Fruit fly (Drosophila melanogaster) whole organism, embryonic: ENCODE results near the gene CG5665.

Source experiments
- Adf1 ChIP-seq: fragments of 200-800 bp; sonication (Bioruptor generic); IDR thresholded peaks from 2 replicates; pipeline ENCODE4 v1.3.6; 2022; ENCODE audit warnings: missing biosample characterization, missing genetic modification characterization
- Antp ChIP-seq: fragments of 200-800 bp; sonication (Bioruptor generic); optimal IDR thresholded peaks from 3 replicates; lab custom pipeline; 2016; ENCODE audit warnings: missing biosample characterization, missing genetic modification characterization
- BtbVII ChIP-seq: fragments of 200-800 bp; sonication (Bioruptor generic); optimal IDR thresholded peaks from 3 replicates; lab custom pipeline; 2017; ENCODE audit warnings: missing biosample characterization, mild to moderate bottlenecking, missing genetic modification characterization
- CG10462 ChIP-seq: fragments of 200-800 bp; sonication (Bioruptor generic); optimal IDR thresholded peaks from 2 replicates; lab custom pipeline; 2016; ENCODE audit warnings: missing biosample characterization, missing genetic modification characterization
- CG13296 ChIP-seq: fragments of 200-800 bp; sonication (Bioruptor generic); optimal IDR thresholded peaks from 3 replicates; lab custom pipeline; 2018; ENCODE audit warnings: missing biosample characterization, mild to moderate bottlenecking, missing genetic modification characterization
- CG14667 ChIP-seq: fragments of 200-800 bp; sonication (Bioruptor generic); IDR thresholded peaks from 2 replicates; pipeline ENCODE4 v1.3.6; 2022; ENCODE audit warnings: missing biosample characterization, missing genetic modification characterization
- CG14860 ChIP-seq: fragments of 200-800 bp; sonication (Bioruptor generic); IDR thresholded peaks from 3 replicates; pipeline ENCODE4 v1.3.6; 2022; ENCODE audit warnings: missing biosample characterization, missing genetic modification characterization; ENCODE audit not compliant: partially characterized antibody
- CG15601 ChIP-seq: fragments of 200-800 bp; sonication (Bioruptor generic); optimal IDR thresholded peaks from 3 replicates; lab custom pipeline; 2019; ENCODE audit warnings: missing biosample characterization, mild to moderate bottlenecking, missing genetic modification characterization, moderate library complexity
- CG16779 ChIP-seq: fragments of 200-800 bp; sonication (Bioruptor generic); IDR thresholded peaks from 2 replicates; pipeline ENCODE4 v1.3.6; 2022; ENCODE audit warnings: missing biosample characterization, missing genetic modification characterization
- CG17612 ChIP-seq: fragments of 200-800 bp; sonication (Bioruptor generic); IDR thresholded peaks from 2 replicates; pipeline ENCODE4 v1.3.6; 2022; ENCODE audit warnings: missing biosample characterization, missing genetic modification characterization
- CG18599 ChIP-seq: fragments of 200-800 bp; sonication (Bioruptor generic); optimal IDR thresholded peaks from 3 replicates; lab custom pipeline; 2017; ENCODE audit warnings: missing biosample characterization, missing genetic modification characterization, mild to moderate bottlenecking, moderate library complexity, missing genetic modification reagents
- CG2199 ChIP-seq: fragments of 200-800 bp; sonication (Bioruptor generic); IDR thresholded peaks from 3 replicates; pipeline ENCODE4 v1.3.6; 2022; ENCODE audit warnings: missing biosample characterization, missing genetic modification characterization
- CG31365 ChIP-seq: fragments of 200-800 bp; sonication (Bioruptor generic); optimal IDR thresholded peaks from 2 replicates; lab custom pipeline; 2018; ENCODE audit warnings: missing biosample characterization, mild to moderate bottlenecking, missing genetic modification characterization
- CG33557 ChIP-seq: fragments of 200-800 bp; sonication (Bioruptor generic); optimal IDR thresholded peaks from 2 replicates; lab custom pipeline; 2019; ENCODE audit warnings: missing biosample characterization, mild to moderate bottlenecking, missing genetic modification characterization, moderate library complexity
- CG34376 ChIP-seq: fragments of 200-800 bp; sonication (Bioruptor generic); optimal IDR thresholded peaks from 2 replicates; lab custom pipeline; 2018; ENCODE audit warnings: missing biosample characterization, mild to moderate bottlenecking, missing genetic modification characterization
- CG7357 ChIP-seq: fragments of 200-800 bp; sonication (Bioruptor generic); IDR thresholded peaks from 3 replicates; pipeline ENCODE4 v1.3.6; 2022; ENCODE audit warnings: missing biosample characterization, missing genetic modification characterization
- CG8359 ChIP-seq: fragments of 200-800 bp; sonication (Bioruptor generic); optimal IDR thresholded peaks from 2 replicates; lab custom pipeline; 2017; ENCODE audit warnings: missing biosample characterization, mild to moderate bottlenecking, missing genetic modification characterization, borderline replicate concordance
- CG9932 ChIP-seq: fragments of 200-800 bp; sonication (Bioruptor generic); IDR thresholded peaks from 2 replicates; pipeline ENCODE4 v1.3.6; 2022; ENCODE audit warnings: missing biosample characterization, missing genetic modification characterization
- Chrac-16 ChIP-seq: fragments of 200-800 bp; sonication (Bioruptor generic); optimal IDR thresholded peaks from 3 replicates; lab custom pipeline; 2016; ENCODE audit warnings: missing biosample characterization, missing genetic modification characterization
- Dek ChIP-seq: fragments of 200-800 bp; sonication (Bioruptor generic); optimal IDR thresholded peaks from 3 replicates; lab custom pipeline; 2019; ENCODE audit warnings: missing biosample characterization, mild to moderate bottlenecking, missing genetic modification characterization, moderate library complexity
- Dll ChIP-seq: fragments of 200-800 bp; sonication (Bioruptor generic); IDR thresholded peaks from 4 replicates; pipeline ENCODE4 v1.3.6; 2022; ENCODE audit warnings: missing biosample characterization, missing genetic modification characterization; ENCODE audit not compliant: partially characterized antibody
- Dp ChIP-seq: fragments of 200-800 bp; sonication (Bioruptor generic); optimal IDR thresholded peaks from 2 replicates; lab custom pipeline; 2018; ENCODE audit warnings: missing biosample characterization, mild to moderate bottlenecking, missing genetic modification characterization, moderate library complexity
- Dref ChIP-seq: fragments of 200-800 bp; sonication (Bioruptor generic); IDR thresholded peaks from 2 replicates; pipeline ENCODE4 v1.3.6; 2022; ENCODE audit warnings: missing biosample characterization, missing genetic modification characterization
- HLH3B ChIP-seq: fragments of 200-800 bp; sonication (Bioruptor generic); IDR thresholded peaks from 2 replicates; pipeline ENCODE4 v1.3.6; 2022; ENCODE audit warnings: missing biosample characterization, missing genetic modification characterization
- HLH54F ChIP-seq: fragments of 200-800 bp; sonication (Bioruptor generic); optimal IDR thresholded peaks from 3 replicates; lab custom pipeline; 2016; ENCODE audit warnings: missing biosample characterization, missing genetic modification characterization
- HmgD ChIP-seq: fragments of 200-800 bp; sonication (Bioruptor generic); optimal IDR thresholded peaks from 3 replicates; lab custom pipeline; 2016; ENCODE audit warnings: missing biosample characterization, missing genetic modification characterization
- HmgZ ChIP-seq: fragments of 200-800 bp; sonication (Bioruptor generic); optimal IDR thresholded peaks from 2 replicates; lab custom pipeline; 2018; ENCODE audit warnings: missing biosample characterization, mild to moderate bottlenecking, missing genetic modification characterization
- MBD-R2 ChIP-seq: fragments of 200-800 bp; sonication (Bioruptor generic); IDR thresholded peaks from 2 replicates; pipeline ENCODE4 v1.3.6; 2022; ENCODE audit warnings: missing biosample characterization, missing genetic modification characterization
- MESR4 ChIP-seq: fragments of 200-800 bp; sonication (Bioruptor generic); optimal IDR thresholded peaks from 2 replicates; lab custom pipeline; 2018; ENCODE audit warnings: missing biosample characterization, mild to moderate bottlenecking, missing genetic modification characterization, moderate library complexity
- NFAT ChIP-seq: fragments of 200-800 bp; sonication (Bioruptor generic); IDR thresholded peaks from 2 replicates; pipeline ENCODE4 v1.3.6; 2022; ENCODE audit warnings: missing biosample characterization, missing genetic modification characterization
- NK7.1 ChIP-seq: fragments of 200-800 bp; sonication (Bioruptor generic); optimal IDR thresholded peaks from 3 replicates; lab custom pipeline; 2016; ENCODE audit warnings: missing biosample characterization, missing genetic modification characterization
- Nf-YC ChIP-seq: fragments of 200-800 bp; optimal IDR thresholded peaks from 3 replicates; lab custom pipeline; 2019; ENCODE audit warnings: missing biosample characterization, mild to moderate bottlenecking, missing genetic modification characterization, moderate library complexity
- Sin3A ChIP-seq: fragments of >200 bp; optimal IDR thresholded peaks from 2 replicates; lab custom pipeline; 2018
- TFAM ChIP-seq: fragments of 200-800 bp; sonication (Bioruptor generic); optimal IDR thresholded peaks from 2 replicates; lab custom pipeline; 2017; ENCODE audit warnings: missing biosample characterization, missing genetic modification characterization, inconsistent platforms
- Vsx1 ChIP-seq: fragments of 200-800 bp; sonication (Bioruptor generic); optimal IDR thresholded peaks from 2 replicates; lab custom pipeline; 2017; ENCODE audit warnings: missing biosample characterization, mild to moderate bottlenecking, missing genetic modification characterization, missing genetic modification reagents
- YL-1 ChIP-seq: fragments of 200-800 bp; sonication (Bioruptor generic); optimal IDR thresholded peaks from 3 replicates; lab custom pipeline; 2017; ENCODE audit warnings: missing biosample characterization, mild to moderate bottlenecking, missing genetic modification characterization
- ase ChIP-seq: fragments of 200-800 bp; sonication (Bioruptor generic); IDR thresholded peaks from 3 replicates; pipeline ENCODE4 v1.3.6; 2022; ENCODE audit warnings: missing biosample characterization, missing genetic modification characterization
- az2 ChIP-seq: fragments of 200-800 bp; sonication (Bioruptor generic); optimal IDR thresholded peaks from 3 replicates; lab custom pipeline; 2016; ENCODE audit warnings: missing biosample characterization, missing genetic modification characterization
- dm ChIP-seq: fragments of 200-800 bp; sonication (Bioruptor generic); optimal IDR thresholded peaks from 3 replicates; lab custom pipeline; 2016; ENCODE audit warnings: missing biosample characterization, missing genetic modification characterization
- ems ChIP-seq: fragments of 200-800 bp; sonication (Bioruptor generic); optimal IDR thresholded peaks from 3 replicates; lab custom pipeline; 2016; ENCODE audit warnings: missing biosample characterization, missing genetic modification characterization
- fd64A ChIP-seq: fragments of 200-800 bp; sonication (Bioruptor generic); optimal IDR thresholded peaks from 3 replicates; lab custom pipeline; 2018; ENCODE audit warnings: missing biosample characterization, mild to moderate bottlenecking, missing genetic modification characterization
- gcm2 ChIP-seq: fragments of 200-800 bp; sonication (Bioruptor generic); optimal IDR thresholded peaks from 2 replicates; lab custom pipeline; 2016; ENCODE audit warnings: missing biosample characterization, missing genetic modification characterization
- her ChIP-seq: fragments of 200-800 bp; sonication (Bioruptor generic); optimal IDR thresholded peaks from 2 replicates; lab custom pipeline; 2016; ENCODE audit warnings: missing biosample characterization, missing genetic modification characterization
- inv ChIP-seq: fragments of 200-800 bp; sonication (Bioruptor generic); IDR thresholded peaks from 2 replicates; pipeline ENCODE4 v1.3.6; 2022; ENCODE audit warnings: missing biosample characterization, missing genetic modification characterization; ENCODE audit not compliant: partially characterized antibody
- klu ChIP-seq: fragments of 200-800 bp; sonication (Bioruptor generic); IDR thresholded peaks from 2 replicates; pipeline ENCODE4 v1.3.6; 2022; ENCODE audit warnings: missing biosample characterization, missing genetic modification characterization
- odd ChIP-seq: fragments of 200-800 bp; sonication (Bioruptor generic); optimal IDR thresholded peaks from 2 replicates; lab custom pipeline; 2017; ENCODE audit warnings: missing biosample characterization, mild to moderate bottlenecking, missing genetic modification characterization
- pum ChIP-seq: fragments of 200-800 bp; sonication (Bioruptor generic); optimal IDR thresholded peaks from 2 replicates; lab custom pipeline; 2016; ENCODE audit warnings: missing biosample characterization, missing genetic modification characterization
- sens ChIP-seq: fragments of 200-800 bp; sonication (Bioruptor generic); peaks from one replicate; lab custom pipeline; 2016; ENCODE audit warnings: missing biosample characterization, missing genetic modification characterization
- sna ChIP-seq: fragments of 200-800 bp; sonication (Bioruptor generic); IDR thresholded peaks from 2 replicates; pipeline ENCODE4 v1.3.6; 2022; ENCODE audit warnings: missing biosample characterization, missing genetic modification characterization; ENCODE audit not compliant: partially characterized antibody
- stwl ChIP-seq: fragments of 200-800 bp; sonication (Bioruptor generic); optimal IDR thresholded peaks from 3 replicates; lab custom pipeline; 2018; ENCODE audit warnings: missing biosample characterization, mild to moderate bottlenecking, missing genetic modification characterization, moderate library complexity
- twi ChIP-seq: fragments of 200-800 bp; optimal IDR thresholded peaks from 2 replicates; lab custom pipeline; 2019; ENCODE audit warnings: missing biosample characterization, mild to moderate bottlenecking, missing genetic modification characterization, moderate library complexity
- usp ChIP-seq: fragments of >200 bp; optimal IDR thresholded peaks from 2 replicates; lab custom pipeline; 2017; ENCODE audit warnings: missing biosample characterization, missing genetic modification characterization
- zen ChIP-seq: fragments of 200-800 bp; sonication (Bioruptor generic); optimal IDR thresholded peaks from 3 replicates; lab custom pipeline; 2018; ENCODE audit warnings: missing biosample characterization, mild to moderate bottlenecking, missing genetic modification characterization, moderate library complexity

CG5665 gene

dm6 chr3L:20393357-20393756, 35.0 kb downstream of the CG5665 start, which contains the start of gene CG33969 (continued):
- TF ChIP-seq Vsx1 (GFP tag; lab: Kevin White, UChicago) (peak; percentile 20), CG14860 (GFP tag; lab: Robert Waterston, UW) (no peak), Chrac-16 (GFP tag; lab: Kevin White, UChicago) (no peak), HLH54F (GFP tag; lab: Kevin White, UChicago) (no peak), az2 (no peak), dm (GFP tag; lab: Kevin White, UChicago) (no peak), Adf1 (GFP tag; lab: Robert Waterston, UW) (no peak), Dek (no peak), CG7357 (GFP tag; lab: Robert Waterston, UW) (no peak), CG13296 (GFP tag; lab: Kevin White, UChicago) (no peak), pum (no peak), klu (no peak), CG8359 (GFP tag; lab: Kevin White, UChicago) (no peak), NFAT (GFP tag; lab: Robert Waterston, UW) (no peak), inv (GFP tag; lab: Robert Waterston, UW) (no peak), Nf-YC (tag; lab: Kevin White, UChicago) (no peak), Dref (peak; percentile 64), YL-1 (GFP tag; lab: Kevin White, UChicago) (peak; percentile 58), sens (peak; percentile 70), NK7.1 (GFP tag; lab: Kevin White, UChicago) (no peak), HmgZ (tag; lab: Kevin White, UChicago) (peak; percentile 28), CG15601 (tag; lab: Kevin White, UChicago) (no peak), gcm2 (no peak), CG9932 (GFP tag; lab: Robert Waterston, UW) (no peak), usp (no peak), Dp (GFP tag; lab: Kevin White, UChicago) (peak; percentile 44), CG33557 (no peak), CG10462 (GFP tag; lab: Kevin White, UChicago) (no peak), Sin3A (lab: Kevin White, UChicago) (no peak), MESR4 (GFP tag; lab: Kevin White, UChicago) (peak; percentile 57), CG16779 (no peak), Antp (GFP tag; lab: Kevin White, UChicago) (no peak), CG2199 (GFP tag; lab: Robert Waterston, UW) (0 out of 3 replicates have a peak, but pooled peaks have one; percentile 11), ems (GFP tag; lab: Kevin White, UChicago) (no peak), fd64A (GFP tag; lab: Kevin White, UChicago) (no peak), MBD-R2 (GFP tag; lab: Robert Waterston, UW) (peak; percentile 63), ase (GFP tag; lab: Robert Waterston, UW) (no peak), CG31365 (tag; lab: Kevin White, UChicago) (no peak), HLH3B (GFP tag; lab: Robert Waterston, UW) (no peak), CG18599 (no peak), sna (GFP tag; lab: Robert Waterston, UW) (no peak), zen (tag; lab: Kevin White, UChicago) (no peak), HmgD (no peak), CG17612 (GFP tag; lab: Robert Waterston, UW) (no peak), odd (GFP tag; lab: Kevin White, UChicago) (no peak), stwl (tag; lab: Kevin White, UChicago) (peak; percentile 87), her (peak; percentile 37), BtbVII (GFP tag; lab: Kevin White, UChicago) (no peak), TFAM (GFP tag; lab: Kevin White, UChicago) (no peak), CG14667 (GFP tag; lab: Robert Waterston, UW) (no peak), twi (tag; lab: Kevin White, UChicago) (no peak), CG34376 (GFP tag; lab: Kevin White, UChicago) (no peak), Dll (GFP tag; lab: Robert Waterston, UW) (peak; percentile 39; the same call in 1 of the 4 replicates)
